Fruit fly (Drosophila melanogaster) whole organism, adult: ENCODE results near the gene CG3021.
A peak's percentile ranks its signal among the peaks of the same experiment; 100 is the strongest.

Experiments
- CG11617 ChIP-seq: fragments of 200-800 bp; sonication (Bioruptor generic); optimal IDR thresholded peaks from 2 replicates; lab custom pipeline; 2017; ENCODE audit warnings: mild to moderate bottlenecking, missing biosample characterization, missing genetic modification reagents, missing genetic modification characterization
- CG12768 ChIP-seq: fragments of 200-800 bp; sonication (Bioruptor generic); optimal IDR thresholded peaks from 2 replicates; lab custom pipeline; 2017; ENCODE audit warnings: missing biosample characterization, missing genetic modification characterization, mild to moderate bottlenecking, moderate library complexity, missing genetic modification reagents
- CG14711 ChIP-seq: fragments of 200-800 bp; sonication (Bioruptor generic); optimal IDR thresholded peaks from 2 replicates; lab custom pipeline; 2018; ENCODE audit warnings: missing biosample characterization, mild to moderate bottlenecking, missing genetic modification characterization, moderate library complexity
- CG1620 ChIP-seq: fragments of 200-800 bp; sonication (Bioruptor generic); optimal IDR thresholded peaks from 2 replicates; lab custom pipeline; 2016; ENCODE audit warnings: missing biosample characterization, missing genetic modification characterization
- CG33017 ChIP-seq: fragments of 200-800 bp; sonication (Bioruptor generic); optimal IDR thresholded peaks from 2 replicates; lab custom pipeline; 2018; ENCODE audit warnings: missing biosample characterization, mild to moderate bottlenecking, missing genetic modification characterization, moderate library complexity
- CG5204 ChIP-seq: fragments of 200-800 bp; sonication (Bioruptor generic); optimal IDR thresholded peaks from 2 replicates; lab custom pipeline; 2016; ENCODE audit warnings: missing biosample characterization, missing genetic modification characterization
- CG7045 ChIP-seq: fragments of 200-800 bp; sonication (Bioruptor generic); optimal IDR thresholded peaks from 2 replicates; lab custom pipeline; 2017; ENCODE audit warnings: missing biosample characterization, mild to moderate bottlenecking, missing genetic modification characterization
- CG7101 ChIP-seq: fragments of 200-800 bp; sonication (Bioruptor generic); optimal IDR thresholded peaks from 2 replicates; lab custom pipeline; 2018; ENCODE audit warnings: missing biosample characterization, mild to moderate bottlenecking, missing genetic modification characterization, moderate library complexity
- Clk ChIP-seq: fragments of 200-800 bp; sonication (Bioruptor generic); optimal IDR thresholded peaks from 2 replicates; lab custom pipeline; 2017; ENCODE audit warnings: missing biosample characterization, missing genetic modification characterization
- Crg-1 ChIP-seq: fragments of 200-800 bp; sonication (Bioruptor generic); optimal IDR thresholded peaks from 2 replicates; lab custom pipeline; 2016; ENCODE audit warnings: missing biosample characterization, missing genetic modification characterization
- Hr96 ChIP-seq: fragments of 200-800 bp; sonication (Bioruptor generic); optimal IDR thresholded peaks from 2 replicates; lab custom pipeline; 2016; ENCODE audit warnings: missing biosample characterization, missing genetic modification characterization
- Mnt ChIP-seq: fragments of 200-800 bp; sonication (Bioruptor generic); optimal IDR thresholded peaks from 2 replicates; lab custom pipeline; 2016; ENCODE audit warnings: missing biosample characterization, mild to moderate bottlenecking, missing genetic modification characterization
- bab1 ChIP-seq: fragments of 200-800 bp; sonication (Bioruptor generic); optimal IDR thresholded peaks from 3 replicates; lab custom pipeline; 2019; ENCODE audit warnings: missing biosample characterization, mild to moderate bottlenecking, missing genetic modification characterization, moderate library complexity
- cic ChIP-seq: fragments of 200-800 bp; sonication (Bioruptor generic); optimal IDR thresholded peaks from 2 replicates; lab custom pipeline; 2017; ENCODE audit warnings: missing biosample characterization, mild to moderate bottlenecking, missing genetic modification characterization, moderate library complexity
- cnc ChIP-seq, 2 experiments: fragments of >200 bp; optimal IDR thresholded peaks; 2 replicates each; lab custom pipeline; 2017
- kay ChIP-seq: fragments of 200-800 bp; sonication (Bioruptor generic); peaks from one replicate; lab custom pipeline; 2016; ENCODE audit warnings: missing biosample characterization, missing genetic modification characterization, borderline replicate concordance
- ovo ChIP-seq: fragments of 200-800 bp; sonication (Bioruptor generic); optimal IDR thresholded peaks from 2 replicates; lab custom pipeline; 2016; ENCODE audit warnings: missing biosample characterization, missing genetic modification characterization
- pad ChIP-seq: fragments of 200-800 bp; sonication (Bioruptor generic); optimal IDR thresholded peaks from 3 replicates; lab custom pipeline; 2017; ENCODE audit warnings: missing biosample characterization, missing genetic modification characterization, mild to moderate bottlenecking, moderate library complexity, missing genetic modification reagents
- tj ChIP-seq: fragments of 200-800 bp; sonication (Bioruptor generic); optimal IDR thresholded peaks from 3 replicates; lab custom pipeline; 2017; ENCODE audit warnings: missing biosample characterization, mild to moderate bottlenecking, missing genetic modification characterization, moderate library complexity
- toe ChIP-seq: fragments of 200-800 bp; sonication (Bioruptor generic); optimal IDR thresholded peaks from 2 replicates; lab custom pipeline; 2016; ENCODE audit warnings: missing biosample characterization, missing genetic modification characterization

Gene CG3021

dm6 chrX:1011543-1012085 is 15.0 kb upstream of the CG3021 start, which contains the start of the genes TfIIA-S-2 and CG14631:
TfIIA-S-2 (minus strand) TSS chrX:1011643.
CG14631 (plus strand) TSS chrX:1012035.
- TF ChIP-seq Clk (GFP tag; lab: Kevin White, UChicago) (no peak), toe (no peak), ovo (GFP tag; lab: Kevin White, UChicago) (no peak), CG7101 (tag; lab: Kevin White, UChicago) (no peak), CG12768 (no peak), cic (GFP tag; lab: Kevin White, UChicago) (no peak), CG14711 (tag; lab: Kevin White, UChicago) (no peak), tj (GFP tag; lab: Kevin White, UChicago) (no peak), CG33017 (tag; lab: Kevin White, UChicago) (no peak), Crg-1 (GFP tag; lab: Kevin White, UChicago) (no peak), kay (GFP tag; lab: Kevin White, UChicago) (no peak), CG7045 (GFP tag; lab: Kevin White, UChicago) (no peak), CG1620 (GFP tag; lab: Kevin White, UChicago) (no peak)

dm6 chrX:1030478-1030877 is 3.9 kb downstream of the CG3021 start, which contains the start of the genes Cdc45 and Rpp21:
Cdc45 (minus strand) TSS chrX:1030556.
Rpp21 (plus strand) TSS chrX:1030758.
- TF ChIP-seq pad (GFP tag; lab: Kevin White, UChicago) (no peak), CG14711 (tag; lab: Kevin White, UChicago) (peak; percentile 21), Hr96 (GFP tag; lab: Kevin White, UChicago) (no peak), tj (GFP tag; lab: Kevin White, UChicago) (peak; percentile 36), Mnt (GFP tag; lab: Kevin White, UChicago) (peak; percentile 59), cnc (optimal IDR thresholded peaks at IDR 0.05; lab: Kevin White, UChicago) (no peak), CG1620 (GFP tag; lab: Kevin White, UChicago) (no peak), bab1 (GFP tag; lab: Kevin White, UChicago) (peak; percentile 35)

- TF ChIP-seq Clk (GFP tag; lab: Kevin White, UChicago) (no peak), pad (GFP tag; lab: Kevin White, UChicago) (peak; percentile 12), CG12768 (peak; percentile 53), CG11617 (GFP tag; lab: Kevin White, UChicago) (no peak), Hr96 (GFP tag; lab: Kevin White, UChicago) (peak; percentile 37), CG1620 (GFP tag; lab: Kevin White, UChicago) (peak; percentile 13)
Observed at dm6 chrX:1031196-1031595, 4.6 kb downstream of the CG3021 start, which contains the start of gene CG14630. CG14630 (plus strand) TSS chrX:1031496.

- peak; percentile 63 for TF ChIP-seq CG1620 (GFP tag; lab: Kevin White, UChicago)
- peak; percentile 78 for TF ChIP-seq bab1 (GFP tag; lab: Kevin White, UChicago)
- peak; percentile 7 for TF ChIP-seq pad (GFP tag; lab: Kevin White, UChicago)
- no peak for TF ChIP-seq tj (GFP tag; lab: Kevin White, UChicago)
- TF ChIP-seq Hr96 (GFP tag; lab: Kevin White, UChicago): peak; percentile 49
- TF ChIP-seq CG14711 (tag; lab: Kevin White, UChicago): no peak
- TF ChIP-seq Mnt (GFP tag; lab: Kevin White, UChicago): peak; percentile 54
- peak; percentile 43 for TF ChIP-seq ovo (GFP tag; lab: Kevin White, UChicago)
- TF ChIP-seq cic (GFP tag; lab: Kevin White, UChicago): no peak
- no peak for TF ChIP-seq CG5204 (GFP tag; lab: Kevin White, UChicago)
- TF ChIP-seq cnc (optimal IDR thresholded peaks at IDR 0.05; lab: Kevin White, UChicago): no peak
- TF ChIP-seq toe: peak; percentile 45
- no peak for TF ChIP-seq CG7045 (GFP tag; lab: Kevin White, UChicago)
- TF ChIP-seq Crg-1 (GFP tag; lab: Kevin White, UChicago): peak; percentile 38
- TF ChIP-seq CG33017 (tag; lab: Kevin White, UChicago): no peak
- peak; percentile 20 for TF ChIP-seq CG7101 (tag; lab: Kevin White, UChicago)
- TF ChIP-seq Clk (GFP tag; lab: Kevin White, UChicago): no peak
- no peak for TF ChIP-seq CG12768
- TF ChIP-seq kay (GFP tag; lab: Kevin White, UChicago): no peak
- no peak for TF ChIP-seq CG11617 (GFP tag; lab: Kevin White, UChicago)
Observed at dm6 chrX:1033066-1033465, 6.5 kb downstream of the CG3021 start.

- no peak for TF ChIP-seq Hr96 (GFP tag; lab: Kevin White, UChicago)
- TF ChIP-seq Crg-1 (GFP tag; lab: Kevin White, UChicago): peak; percentile 35
- TF ChIP-seq CG11617 (GFP tag; lab: Kevin White, UChicago): no peak
- TF ChIP-seq CG1620 (GFP tag; lab: Kevin White, UChicago): no peak
- TF ChIP-seq Mnt (GFP tag; lab: Kevin White, UChicago): peak; percentile 15
- no peak for TF ChIP-seq CG5204 (GFP tag; lab: Kevin White, UChicago)
- peak; percentile 21 for TF ChIP-seq CG7101 (tag; lab: Kevin White, UChicago)
- TF ChIP-seq CG12768: no peak
- no peak for TF ChIP-seq Clk (GFP tag; lab: Kevin White, UChicago)
- TF ChIP-seq pad (GFP tag; lab: Kevin White, UChicago): peak; percentile 32
- TF ChIP-seq CG7045 (GFP tag; lab: Kevin White, UChicago): no peak
- peak; percentile 83 for TF ChIP-seq ovo (GFP tag; lab: Kevin White, UChicago)
Observed at dm6 chrX:1041407-1042038, 14.9 kb downstream of the CG3021 start.
